Worm (Caenorhabditis elegans) whole organism, L3 larva: ENCODE measurements around the gene Y54F10BM.22.

Experiments used
- ZK546.5 ChIP-seq: sonication (generic microtip); optimal IDR thresholded peaks from 2 replicates; lab custom pipeline; 2017; ENCODE audit warnings: missing biosample characterization, missing genetic modification characterization
- aly-2 ChIP-seq: fragments of 150-350 bp; optimal IDR thresholded peaks from 2 replicates; lab custom pipeline; 2014; ENCODE audit warnings: missing biosample characterization, missing genetic modification characterization
- ama-1 ChIP-seq: fragments of 150-350 bp; optimal IDR thresholded peaks from 2 replicates; lab custom pipeline; 2018
- ceh-16 ChIP-seq: sonication (generic microtip); optimal IDR thresholded peaks from 2 replicates; lab custom pipeline; 2017; ENCODE audit warnings: missing biosample characterization, missing genetic modification characterization
- ceh-28 ChIP-seq: fragments of 150-350 bp; optimal IDR thresholded peaks from 2 replicates; lab custom pipeline; 2014; ENCODE audit warnings: missing biosample characterization, missing genetic modification reagents, missing genetic modification characterization
- egl-27 ChIP-seq: sonication (generic microtip); optimal IDR thresholded peaks from 4 replicates; lab custom pipeline; 2017; ENCODE audit warnings: missing biosample characterization, missing genetic modification reagents, missing genetic modification characterization
- egl-5 ChIP-seq: fragments of 150-350 bp; optimal IDR thresholded peaks from 2 replicates; lab custom pipeline; 2017; ENCODE audit warnings: missing biosample characterization, missing genetic modification reagents, missing genetic modification characterization, inconsistent platforms
- elt-2 ChIP-seq: sonication (generic microtip); optimal IDR thresholded peaks from 2 replicates; lab custom pipeline; 2016; ENCODE audit warnings: missing genetic modification reagents, mild to moderate bottlenecking, missing genetic modification characterization, missing compliant biosample characterization
- elt-3 ChIP-seq, 3 experiments: fragments of 150-350 bp in 1 of 3; sonication (generic microtip) in 2 of 3; optimal IDR thresholded peaks; 2 replicates in 2 of 3; 4 replicates in 1 of 3; lab custom pipeline; 2014 to 2017; ENCODE audit warnings: missing biosample characterization in 3 of 3, missing genetic modification characterization in 3 of 3
- fkh-10 ChIP-seq: sonication (generic microtip); optimal IDR thresholded peaks from 2 replicates; lab custom pipeline; 2017; ENCODE audit warnings: missing biosample characterization, missing genetic modification reagents, missing genetic modification characterization
- fkh-2 ChIP-seq: fragments of 150-350 bp; optimal IDR thresholded peaks from 2 replicates; lab custom pipeline; 2014; ENCODE audit warnings: missing biosample characterization, missing genetic modification reagents, missing genetic modification characterization
- hmg-11 ChIP-seq: sonication (generic microtip); optimal IDR thresholded peaks from 2 replicates; lab custom pipeline; 2016; ENCODE audit warnings: missing genetic modification characterization, missing compliant biosample characterization
- jun-1 ChIP-seq: fragments of 150-350 bp; optimal IDR thresholded peaks from 2 replicates; lab custom pipeline; 2014; ENCODE audit warnings: missing biosample characterization, missing genetic modification reagents, missing genetic modification characterization
- lin-39 ChIP-seq: fragments of 150-350 bp; optimal IDR thresholded peaks from 2 replicates; lab custom pipeline; 2018; ENCODE audit warnings: missing biosample characterization, missing genetic modification reagents, missing genetic modification characterization
- mml-1 ChIP-seq: fragments of 150-350 bp; sonication (generic microtip); optimal IDR thresholded peaks from 3 replicates; lab custom pipeline; 2014; ENCODE audit warnings: missing biosample characterization, missing genetic modification characterization
- nfya-1 ChIP-seq: sonication (generic microtip); optimal IDR thresholded peaks from 2 replicates; lab custom pipeline; 2017; ENCODE audit warnings: missing genetic modification characterization, mild to moderate bottlenecking, missing compliant biosample characterization, antibody characterized with exemption, moderate library complexity; ENCODE audit not compliant: insufficient read depth
- nhr-11 ChIP-seq: fragments of 150-350 bp; optimal IDR thresholded peaks from 2 replicates; lab custom pipeline; 2014; ENCODE audit warnings: missing biosample characterization, missing genetic modification characterization
- nhr-237 ChIP-seq: fragments of 150-350 bp; optimal IDR thresholded peaks from 2 replicates; lab custom pipeline; 2014; ENCODE audit warnings: missing biosample characterization, missing genetic modification characterization
- nhr-25 ChIP-seq: sonication (generic microtip); optimal IDR thresholded peaks from 2 replicates; lab custom pipeline; 2017; ENCODE audit warnings: missing biosample characterization, missing genetic modification characterization
- nhr-28 ChIP-seq: fragments of 150-350 bp; optimal IDR thresholded peaks from 2 replicates; lab custom pipeline; 2014; ENCODE audit warnings: missing biosample characterization, missing genetic modification characterization
- nhr-43 ChIP-seq: sonication (generic microtip); optimal IDR thresholded peaks from 2 replicates; lab custom pipeline; 2016; ENCODE audit warnings: mild to moderate bottlenecking, missing genetic modification characterization, missing compliant biosample characterization; ENCODE audit not compliant: poor library complexity, severe bottlenecking
- nhr-67 ChIP-seq: fragments of 150-350 bp; optimal IDR thresholded peaks from 2 replicates; lab custom pipeline; 2014; ENCODE audit warnings: missing biosample characterization, missing genetic modification characterization
- nhr-76 ChIP-seq: fragments of 150-350 bp; sonication (generic microtip); optimal IDR thresholded peaks from 5 replicates; lab custom pipeline; 2014; ENCODE audit warnings: missing biosample characterization, missing genetic modification characterization
- pha-4 ChIP-seq: fragments of 150-350 bp; optimal IDR thresholded peaks from 2 replicates; lab custom pipeline; 2014; ENCODE audit warnings: missing biosample characterization, missing genetic modification reagents, missing genetic modification characterization
- pqm-1 ChIP-seq: fragments of 150-350 bp; optimal IDR thresholded peaks from 2 replicates; lab custom pipeline; 2017; ENCODE audit warnings: missing biosample characterization, missing genetic modification characterization, inconsistent platforms
- sea-2 ChIP-seq: fragments of 150-350 bp; sonication (generic microtip); optimal IDR thresholded peaks from 4 replicates; lab custom pipeline; 2014; ENCODE audit warnings: missing biosample characterization, missing genetic modification reagents, missing genetic modification characterization
- snpc-4 ChIP-seq: fragments of 150-350 bp; optimal IDR thresholded peaks from 2 replicates; lab custom pipeline; 2014; ENCODE audit warnings: missing biosample characterization, missing genetic modification characterization
- unc-39 ChIP-seq: sonication (generic microtip); optimal IDR thresholded peaks from 4 replicates; lab custom pipeline; 2017; ENCODE audit warnings: missing biosample characterization, missing genetic modification characterization
- unc-62 ChIP-seq: fragments of 150-350 bp; sonication (generic microtip); optimal IDR thresholded peaks from 4 replicates; lab custom pipeline; 2014; ENCODE audit warnings: missing biosample characterization, missing genetic modification reagents, missing genetic modification characterization
- zag-1 ChIP-seq: fragments of 150-350 bp; optimal IDR thresholded peaks from 2 replicates; lab custom pipeline; 2014; ENCODE audit warnings: missing biosample characterization, missing genetic modification characterization

Y54F10BM.22 gene

ce11 chrIII:2313985-2314494 is 33.3 kb downstream of the Y54F10BM.22 start, which contains the start of the genes fbxa-66 and iffb-1:
Gene fbxa-66, minus strand, starts transcription at chrIII:2314035.
Gene iffb-1, plus strand, starts transcription at chrIII:2314436.
- TF ChIP-seq nhr-11 = no peak
- peak; percentile 24 for TF ChIP-seq pha-4 (tag; lab: Kevin White, UChicago)
- no peak for TF ChIP-seq unc-62 (GFP tag; lab: Kevin White, UChicago)
- no peak for TF ChIP-seq lin-39 (tag; lab: Kevin White, UChicago)
- peak; percentile 51 for TF ChIP-seq hmg-11

- TF ChIP-seq snpc-4 (tag; lab: Kevin White, UChicago) (no peak), elt-2 (tag; lab: Kevin White, UChicago) (no peak), ceh-28 (tag; lab: Kevin White, UChicago) (no peak), jun-1 (no peak), ceh-16 (tag; lab: Kevin White, UChicago) (no peak), nhr-237 (no peak), pqm-1 (tag; lab: Kevin White, UChicago) (no peak), nhr-28 (no peak), sea-2 (GFP tag; lab: Kevin White, UChicago) (no peak), zag-1 (tag; lab: Kevin White, UChicago) (no peak), aly-2 (tag; lab: Kevin White, UChicago) (no peak), nhr-11 (no peak)
These were observed 34.0 kb downstream of the Y54F10BM.22 start for ce11 chrIII:2314678-2315077.

DNA sequence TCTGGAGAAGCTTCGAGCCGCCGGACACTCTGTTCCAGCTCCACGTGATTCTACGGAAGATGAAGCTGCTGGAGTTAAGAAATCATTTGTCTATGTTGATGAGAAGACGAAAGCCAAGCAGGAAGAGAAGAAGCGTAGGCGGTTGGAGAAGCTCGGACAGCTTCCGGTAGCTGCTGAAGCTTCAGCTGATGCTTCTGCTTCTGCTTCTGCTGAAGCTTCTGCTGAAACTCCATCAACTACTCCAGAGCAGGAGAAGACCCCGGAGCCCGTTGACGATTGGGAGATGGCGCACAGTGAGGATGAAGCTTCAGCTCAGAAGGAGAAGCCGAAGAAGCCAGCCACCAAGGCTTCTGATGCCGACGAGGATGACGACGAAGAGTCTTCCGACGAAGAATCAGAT is 35.7 kb downstream of the Y54F10BM.22 start:
- no peak for TF ChIP-seq ceh-28 (tag; lab: Kevin White, UChicago)
- TF ChIP-seq nhr-76 (tag; lab: Kevin White, UChicago) = no peak
- TF ChIP-seq pha-4 (tag; lab: Kevin White, UChicago) = no peak
- no peak for TF ChIP-seq nhr-67 (tag; lab: Kevin White, UChicago)
- TF ChIP-seq nhr-25 (tag; lab: Kevin White, UChicago) = no peak
- TF ChIP-seq fkh-10 = no peak
- TF ChIP-seq egl-27 (tag; lab: Kevin White, UChicago) = no peak
- TF ChIP-seq nfya-1 (tag; lab: Kevin White, UChicago) = no peak
- no peak for TF ChIP-seq ama-1 (lab: Kevin White, UChicago)
- TF ChIP-seq ceh-16 (tag; lab: Kevin White, UChicago) = no peak
- TF ChIP-seq unc-39 (tag; lab: Kevin White, UChicago) = no peak
- TF ChIP-seq fkh-2 = no peak
- no peak for TF ChIP-seq mml-1
- no peak for TF ChIP-seq snpc-4 (tag; lab: Kevin White, UChicago)
- no peak for TF ChIP-seq egl-5 (tag; lab: Kevin White, UChicago)
- TF ChIP-seq, all 47 proteins: peak for 0

- TF ChIP-seq sea-2 (GFP tag; lab: Kevin White, UChicago) (no peak), nfya-1 (tag; lab: Kevin White, UChicago) (peak; percentile 89), elt-3 (tag; optimal IDR thresholded peaks at IDR 0.05; lab: Kevin White, UChicago) (no peak), ZK546.5 (tag; lab: Kevin White, UChicago) (no peak)
- TF ChIP-seq, all 47 proteins: peak for 1
These were observed 44.0 kb downstream of the Y54F10BM.22 start for ce11 chrIII:2324703-2325102.

DNA sequence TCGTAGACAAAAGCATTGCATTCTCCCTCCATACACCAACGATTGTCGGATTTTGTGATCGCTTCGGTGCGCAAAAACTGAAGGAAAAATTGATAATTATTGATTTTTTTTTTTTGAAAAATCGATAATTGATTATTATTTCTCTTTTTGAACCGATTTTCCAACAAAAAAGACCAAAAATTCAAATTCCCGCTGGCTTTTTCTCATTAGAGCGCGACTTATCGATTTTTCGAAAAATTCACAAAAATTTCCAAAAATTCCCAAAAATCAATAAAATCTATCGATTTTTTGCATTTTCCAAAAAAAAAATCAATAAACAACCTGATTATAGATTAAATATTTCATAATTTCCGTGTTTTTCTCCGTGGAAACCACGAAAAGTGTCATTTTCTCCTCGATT is 47.9 kb downstream of the Y54F10BM.22 start:
- TF ChIP-seq ceh-28 (tag; lab: Kevin White, UChicago) (peak; percentile 86), ZK546.5 (tag; lab: Kevin White, UChicago) (no peak)

DNA sequence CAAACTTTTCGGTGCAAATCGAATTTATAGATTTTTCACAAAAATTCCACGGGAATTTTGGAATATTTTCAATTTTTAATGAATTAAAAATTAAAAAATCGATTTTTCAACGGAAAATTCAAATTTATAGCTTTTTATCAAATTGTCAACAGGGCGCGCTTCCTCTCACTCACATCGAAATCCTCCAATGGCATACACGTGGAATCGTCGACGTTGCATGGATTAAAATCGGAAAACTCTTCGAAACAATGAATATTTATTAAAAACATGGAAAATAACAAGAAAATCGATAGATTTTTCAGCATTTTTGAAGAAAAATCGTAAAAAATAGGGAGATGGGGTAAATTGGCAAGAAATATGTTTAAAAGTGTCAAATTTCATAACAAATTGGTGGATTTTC is 48.6 kb downstream of the Y54F10BM.22 start, which contains the start of gene Y54F10BM.12:
Y54F10BM.12 (minus strand) TSS at position 344 of the 400 bp plus-strand sequence.
- TF ChIP-seq jun-1 (no peak), nhr-25 (tag; lab: Kevin White, UChicago) (no peak), sea-2 (GFP tag; lab: Kevin White, UChicago) (no peak), nhr-28 (no peak), nhr-43 (no peak), nhr-67 (tag; lab: Kevin White, UChicago) (no peak), nfya-1 (tag; lab: Kevin White, UChicago) (no peak), aly-2 (tag; lab: Kevin White, UChicago) (no peak), elt-3 (tag; optimal IDR thresholded peaks at IDR 0.05; lab: Kevin White, UChicago) (no peak), ZK546.5 (tag; lab: Kevin White, UChicago) (no peak)
- TF ChIP-seq, all 47 proteins: peak for 0
